Fruit fly (Drosophila melanogaster): ENCODE results near the gene Raf.

Raf gene

dm6 chrX:2349510-2350227 lies 54.4 kb downstream of the Raf start:
- TF ChIP-seq CTCF (optimal IDR thresholded peaks at IDR 0.05) (no peak), CG8478 (optimal IDR thresholded peaks at IDR 0.05) (no peak)

- TF ChIP-seq CG8478 (optimal IDR thresholded peaks at IDR 0.05), result no peak
- TF ChIP-seq CTCF (optimal IDR thresholded peaks at IDR 0.05), result no peak
Measured at dm6 chrX:2350228-2350564, 54.9 kb downstream of the Raf start.

dm6 chrX:2352819-2353218 lies 57.6 kb downstream of the Raf start:
- TF ChIP-seq CTCF (optimal IDR thresholded peaks at IDR 0.05), result no peak
- TF ChIP-seq CG8478 (optimal IDR thresholded peaks at IDR 0.05), result no peak

dm6 chrX:2354169-2354568 lies 58.9 kb downstream of the Raf start:
- TF ChIP-seq CTCF (optimal IDR thresholded peaks at IDR 0.05) (no peak), CG8478 (optimal IDR thresholded peaks at IDR 0.05) (no peak)

dm6 chrX:2355531-2355986 lies 60.3 kb downstream of the Raf start:
- TF ChIP-seq CTCF (optimal IDR thresholded peaks at IDR 0.05) (no peak), CG8478 (optimal IDR thresholded peaks at IDR 0.05) (no peak)

- TF ChIP-seq CG8478 (optimal IDR thresholded peaks at IDR 0.05) (no peak), CTCF (optimal IDR thresholded peaks at IDR 0.05) (no peak)
Measured at dm6 chrX:2356441-2356840, 61.2 kb downstream of the Raf start.

- TF ChIP-seq CG8478 (optimal IDR thresholded peaks at IDR 0.05) (no peak), CTCF (optimal IDR thresholded peaks at IDR 0.05) (no peak)
Measured at dm6 chrX:2358195-2358594, 62.9 kb downstream of the Raf start.

- no peak for TF ChIP-seq CTCF (optimal IDR thresholded peaks at IDR 0.05)
- TF ChIP-seq CG8478 (optimal IDR thresholded peaks at IDR 0.05), result no peak
Measured at dm6 chrX:2359845-2360244, 64.6 kb downstream of the Raf start.

dm6 chrX:2360992-2361391 lies 65.7 kb downstream of the Raf start:
- no peak for TF ChIP-seq CTCF (optimal IDR thresholded peaks at IDR 0.05)
- TF ChIP-seq CG8478 (optimal IDR thresholded peaks at IDR 0.05), result no peak

dm6 chrX:2362414-2362813 lies 67.1 kb downstream of the Raf start:
- TF ChIP-seq CTCF (optimal IDR thresholded peaks at IDR 0.05) (no peak), CG8478 (optimal IDR thresholded peaks at IDR 0.05) (no peak)

- TF ChIP-seq CTCF (optimal IDR thresholded peaks at IDR 0.05), result no peak
- TF ChIP-seq CG8478 (optimal IDR thresholded peaks at IDR 0.05), result no peak
Measured at dm6 chrX:2363733-2364132, 68.5 kb downstream of the Raf start.

dm6 chrX:2365405-2365804 lies 70.1 kb downstream of the Raf start:
- TF ChIP-seq CTCF (optimal IDR thresholded peaks at IDR 0.05), result no peak
- TF ChIP-seq CG8478 (optimal IDR thresholded peaks at IDR 0.05), result no peak

- TF ChIP-seq CG8478 (optimal IDR thresholded peaks at IDR 0.05), result no peak
Measured at dm6 chrX:2366171-2366570, 70.9 kb downstream of the Raf start, which contains the start of gene CG2841. Gene CG2841 (minus strand): TSS chrX:2366356.

- no peak for TF ChIP-seq CTCF (optimal IDR thresholded peaks at IDR 0.05)
- no peak for TF ChIP-seq CG8478 (optimal IDR thresholded peaks at IDR 0.05)
Measured at dm6 chrX:2383121-2383848, 88.0 kb downstream of the Raf start.

dm6 chrX:2387579-2388362 lies 92.5 kb downstream of the Raf start, which contains the start of gene PsGEF:
Gene PsGEF (minus strand): TSS chrX:2387664.
- peak; percentile 89 to 93 for TF ChIP-seq CTCF (optimal IDR thresholded peaks at IDR 0.05)
- no peak for TF ChIP-seq CG8478 (optimal IDR thresholded peaks at IDR 0.05)

Measured in S2 (cell line).